Fruit fly (Drosophila melanogaster) Kc167 (cell line): ENCODE results near the gene Strip.

Experiments
- Sin3A ChIP-seq: fragments of >200 bp; optimal IDR thresholded peaks from 2 replicates; lab custom pipeline; 2018; ENCODE audit warnings: missing external identifiers
- h ChIP-seq: fragments of >200 bp; optimal IDR thresholded peaks from 3 replicates; lab custom pipeline; 2018; ENCODE audit warnings: missing external identifiers
- insv ChIP-seq: fragments of >200 bp; optimal IDR thresholded peaks from 3 replicates; lab custom pipeline; 2018; ENCODE audit warnings: missing external identifiers
- ttk ChIP-seq: sonication (Bioruptor generic); optimal IDR thresholded peaks from 2 replicates; lab custom pipeline; 2017; ENCODE audit warnings: missing external identifiers

- TF ChIP-seq ttk (lab: Kevin White, UChicago), result no peak
- TF ChIP-seq h (lab: Kevin White, UChicago), result no peak
- no peak for TF ChIP-seq Sin3A (lab: Kevin White, UChicago)
- no peak for TF ChIP-seq insv (lab: Kevin White, UChicago)
Observed at dm6 chr3L:3352516-3352915, 23.8 kb upstream of the Strip start.
